Fruit fly (Drosophila melanogaster) Kc167 (cell line): Measurements from ENCODE around the gene CG4830.

Experiments
- psq ChIP-seq: fragments of >200 bp; optimal IDR thresholded peaks from 2 replicates; lab custom pipeline; 2017; ENCODE audit warnings: missing external identifiers
- ttk ChIP-seq: sonication (Bioruptor generic); optimal IDR thresholded peaks from 2 replicates; lab custom pipeline; 2017; ENCODE audit warnings: missing external identifiers

DNA sequence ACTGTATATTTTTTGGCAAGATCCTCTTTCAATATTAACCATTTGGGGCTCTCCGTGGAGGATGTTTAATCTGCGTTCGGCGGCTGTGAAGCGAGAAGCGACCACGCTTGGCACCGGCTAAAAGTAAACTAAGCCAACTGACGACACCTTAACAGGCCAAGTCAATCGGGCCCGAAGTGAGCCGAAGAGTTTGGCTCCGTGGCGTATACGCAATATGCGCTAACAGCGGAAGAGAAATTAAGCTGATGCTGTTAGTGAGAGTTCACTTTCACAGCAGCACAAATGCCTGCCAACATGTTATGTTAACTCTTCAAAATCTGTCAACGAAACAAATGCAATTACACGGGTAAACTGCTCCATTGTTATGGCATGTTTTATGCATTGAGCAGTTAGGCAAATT lies 51.7 kb downstream of the CG4830 start, which contains the start of gene dpr15:
- TF ChIP-seq ttk (lab: Kevin White, UChicago) (no peak), psq (lab: Kevin White, UChicago) (no peak)
